Worm (Caenorhabditis elegans): ENCODE measurements around the gene sri-20.
A peak's percentile ranks its signal among the peaks of the same experiment; 100 is the strongest.

DNA sequence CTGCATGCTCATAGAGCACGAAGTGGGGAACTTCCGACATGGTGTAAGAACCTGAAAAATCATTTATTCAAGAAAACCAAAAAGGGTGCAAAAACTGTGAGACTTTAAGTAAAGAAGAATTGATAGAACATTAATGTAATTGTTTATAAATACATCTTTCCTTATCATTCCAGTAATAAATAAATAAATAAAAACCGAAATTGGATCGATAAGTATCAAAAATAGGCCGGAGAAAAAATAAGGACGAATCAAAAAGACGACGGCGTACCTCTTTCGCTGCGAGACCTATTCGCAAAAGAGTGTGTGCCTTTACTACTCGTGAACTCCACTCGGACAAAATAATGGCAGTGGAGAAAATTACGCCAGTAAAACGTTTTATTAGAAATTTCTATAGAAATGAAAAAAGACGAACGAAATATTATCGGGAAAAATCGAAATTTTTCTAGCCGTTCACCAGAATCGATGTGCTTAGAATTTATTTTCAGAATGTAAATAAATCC lies 15.4 kb upstream of the sri-20 start, which contains the start of gene nol-56:
- TF ChIP-seq pqm-1 (tag; optimal IDR thresholded peaks at IDR 0.05) (peak; percentile 34), unc-62 (GFP tag; optimal IDR thresholded peaks at IDR 0.05) (no peak), ama-1 (optimal IDR thresholded peaks at IDR 0.05) (peak; percentile 37), aly-2 (tag; optimal IDR thresholded peaks at IDR 0.05) (no peak), nhr-12 (tag; optimal IDR thresholded peaks at IDR 0.05) (no peak), unc-39 (tag; optimal IDR thresholded peaks at IDR 0.05) (no peak), ceh-9 (tag; optimal IDR thresholded peaks at IDR 0.05) (no peak), ztf-11 (tag; optimal IDR thresholded peaks at IDR 0.05) (no peak), daf-12 (tag; optimal IDR thresholded peaks at IDR 0.05) (no peak), nhr-11 (tag; optimal IDR thresholded peaks at IDR 0.05) (no peak), ceh-28 (tag; optimal IDR thresholded peaks at IDR 0.05) (peak; percentile 61), elt-3 (tag; optimal IDR thresholded peaks at IDR 0.05) (no peak)

Data from whole organism, L3 larva.